Worm (Caenorhabditis elegans) whole organism, mixed stage, embryonic: ENCODE measurements around the gene R12B2.7.

ENCODE experiments used
- elt-3 ChIP-seq: fragments of 150-350 bp; optimal IDR thresholded peaks from 2 replicates; lab custom pipeline; 2014; ENCODE audit warnings: missing biosample characterization, missing genetic modification characterization
- ham-2 ChIP-seq: fragments of 200-800 bp; sonication (Bioruptor generic); optimal IDR thresholded peaks from 2 replicates; lab custom pipeline; 2018; ENCODE audit warnings: mild to moderate bottlenecking, missing genetic modification characterization, missing compliant biosample characterization
- nhr-12 ChIP-seq: fragments of 150-350 bp; optimal IDR thresholded peaks from 2 replicates; lab custom pipeline; 2014; ENCODE audit warnings: missing biosample characterization, missing genetic modification characterization
- pha-4 ChIP-seq: fragments of 150-350 bp; optimal IDR thresholded peaks from 2 replicates; lab custom pipeline; 2018; ENCODE audit warnings: missing biosample characterization, missing genetic modification reagents, missing genetic modification characterization

DNA sequence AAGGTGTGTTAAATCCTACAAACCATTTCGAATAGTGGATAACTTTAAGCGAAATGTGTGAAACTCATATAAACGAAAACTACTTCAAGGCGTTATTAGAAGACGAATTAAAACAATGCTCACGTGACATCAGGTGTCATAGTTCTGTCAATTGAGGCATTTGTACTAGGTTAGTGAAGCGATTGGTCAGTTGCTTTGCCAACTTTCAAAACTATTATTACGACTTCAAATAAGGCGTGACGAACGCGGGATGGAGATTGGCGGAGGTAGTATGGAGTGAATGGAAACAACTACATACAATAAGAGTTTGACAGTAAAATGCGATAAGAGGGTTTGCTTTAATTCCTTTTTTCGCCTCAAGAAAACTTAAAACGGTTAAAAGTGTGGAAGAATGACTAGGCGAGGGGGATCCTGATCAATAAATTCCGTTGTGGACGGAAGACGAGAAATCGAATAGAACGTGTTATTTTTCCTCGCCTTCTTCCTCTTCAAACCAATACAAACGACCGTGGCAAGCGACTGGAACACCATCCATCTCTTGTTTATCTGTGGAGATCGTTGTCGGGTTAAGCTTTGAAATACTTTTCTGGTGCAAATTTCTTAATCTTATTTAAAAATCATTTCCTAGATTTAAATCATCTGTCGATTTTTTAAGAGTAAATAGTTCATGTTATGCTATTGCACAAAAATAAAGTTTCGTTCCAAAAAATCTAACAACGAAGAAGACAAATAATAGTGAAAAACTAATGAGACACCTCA is 26.1 kb downstream of the R12B2.7 start:
- TF ChIP-seq pha-4 (tag; lab: Kevin White, UChicago) (no peak), nhr-12 (no peak), ham-2 (GFP tag; lab: Kevin White, UChicago) (no peak), elt-3 (tag; lab: Kevin White, UChicago) (no peak)
